Fruit fly (Drosophila melanogaster): ENCODE data around the gene Pgam5.

Pgam5 gene

DNA sequence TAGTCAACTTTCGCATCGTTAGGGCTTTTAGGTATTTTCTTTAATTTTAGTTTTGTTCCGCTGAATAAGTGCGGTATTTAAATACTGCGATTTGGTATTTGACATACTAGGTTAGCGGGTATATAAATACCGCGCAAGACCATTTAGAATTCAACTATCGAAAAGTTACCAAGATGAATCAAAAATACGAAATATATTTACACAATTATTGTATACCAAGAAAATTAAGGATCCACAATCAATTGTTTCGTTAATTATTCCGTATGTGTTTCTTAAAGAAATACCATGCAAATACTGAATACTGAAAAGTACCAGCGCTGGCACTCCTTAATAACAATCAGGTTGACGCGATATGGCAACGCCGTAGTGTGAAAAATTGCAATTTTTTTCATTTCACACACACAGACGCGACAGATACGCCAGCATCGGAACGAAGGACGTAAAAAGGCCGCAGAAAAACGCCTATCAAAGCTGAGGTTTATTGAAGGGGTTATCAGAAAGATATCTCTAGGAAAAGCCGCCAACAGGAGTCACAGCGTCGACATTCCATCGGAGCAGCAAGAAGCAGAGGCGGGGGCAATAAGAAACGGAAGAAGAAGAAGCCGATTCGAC lies at the start of gene Pgam5, which contains the start of gene Vps26:
TSS of gene Pgam5 (minus strand) at position 51 of the 612 bp plus-strand sequence.
TSS of gene Vps26 (plus strand) at position 339 of the 612 bp plus-strand sequence.
- TF ChIP-seq CG34367 (tag; optimal IDR thresholded peaks at IDR 0.05) (no peak), Ets98B (GFP tag; IDR thresholded peaks at IDR 0.05) (no peak), CG13204 (GFP tag; optimal IDR thresholded peaks at IDR 0.05) (no peak), D1 (tag; optimal IDR thresholded peaks at IDR 0.05) (no peak), Pif1A (GFP tag; optimal IDR thresholded peaks at IDR 0.05) (no peak), CG17806 (tag; optimal IDR thresholded peaks at IDR 0.05) (no peak), CG10348 (GFP tag; IDR thresholded peaks at IDR 0.05) (no peak), rn (GFP tag; IDR thresholded peaks at IDR 0.05) (no peak), CG32121 (GFP tag; IDR thresholded peaks at IDR 0.05) (no peak), CG12605 (GFP tag; IDR thresholded peaks at IDR 0.05) (no peak), CG4496 (GFP tag; IDR thresholded peaks at IDR 0.05) (no peak), CG8159 (tag; optimal IDR thresholded peaks at IDR 0.05) (no peak), CG14655 (GFP tag; optimal IDR thresholded peaks at IDR 0.05) (no peak), fd96Ca (GFP tag; IDR thresholded peaks at IDR 0.05) (no peak)

DNA sequence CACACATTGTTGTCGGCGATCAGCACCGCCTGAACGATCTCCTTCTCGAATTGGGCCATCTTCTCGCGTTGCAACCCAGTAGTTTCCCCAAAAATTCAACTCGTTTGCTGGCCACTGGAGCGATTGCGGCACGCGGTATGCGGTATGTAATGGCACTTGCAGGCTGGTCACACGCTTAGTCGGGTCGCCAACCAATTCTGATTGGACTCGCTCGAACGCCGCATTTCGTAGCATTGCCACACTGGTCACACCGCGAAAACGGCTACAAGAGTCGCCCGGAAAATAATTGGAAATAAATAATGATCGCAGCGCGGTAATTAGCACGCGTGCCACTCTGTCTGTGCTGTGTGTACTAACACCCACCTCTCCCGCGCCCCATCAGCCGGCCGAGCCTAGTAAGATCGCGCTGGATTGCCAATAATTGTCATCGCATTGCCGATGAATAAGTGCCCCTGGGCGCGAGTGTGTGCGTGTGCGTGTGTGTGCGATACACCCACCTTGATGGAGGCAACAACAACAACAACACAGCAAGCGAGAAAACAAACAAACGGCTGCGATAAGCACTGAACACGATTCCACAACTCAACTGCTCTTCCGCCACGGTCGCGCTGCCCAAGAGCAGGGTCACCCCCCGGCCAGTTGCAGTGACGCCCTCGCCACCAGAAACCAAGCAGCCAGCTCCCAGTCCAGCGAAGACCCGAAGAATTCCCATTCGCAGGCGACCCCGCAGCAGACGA lies 49.6 kb upstream of the Pgam5 start, which contains the start of the genes eIF2Bepsilon and Ocrl:
TSS of gene eIF2Bepsilon (minus strand) at position 110 of the 737 bp plus-strand sequence.
TSS of gene Ocrl (plus strand) at position 217 of the 737 bp plus-strand sequence.
- TF ChIP-seq Pif1A (GFP tag; optimal IDR thresholded peaks at IDR 0.05) = no peak
- no peak for TF ChIP-seq CG12605 (GFP tag; IDR thresholded peaks at IDR 0.05)
- TF ChIP-seq CG8301 (tag; optimal IDR thresholded peaks at IDR 0.05) = no peak
- TF ChIP-seq gl (tag; optimal IDR thresholded peaks at IDR 0.05) = no peak
- peak; percentile 49 for TF ChIP-seq EcR (GFP tag; optimal IDR thresholded peaks at IDR 0.05)

DNA sequence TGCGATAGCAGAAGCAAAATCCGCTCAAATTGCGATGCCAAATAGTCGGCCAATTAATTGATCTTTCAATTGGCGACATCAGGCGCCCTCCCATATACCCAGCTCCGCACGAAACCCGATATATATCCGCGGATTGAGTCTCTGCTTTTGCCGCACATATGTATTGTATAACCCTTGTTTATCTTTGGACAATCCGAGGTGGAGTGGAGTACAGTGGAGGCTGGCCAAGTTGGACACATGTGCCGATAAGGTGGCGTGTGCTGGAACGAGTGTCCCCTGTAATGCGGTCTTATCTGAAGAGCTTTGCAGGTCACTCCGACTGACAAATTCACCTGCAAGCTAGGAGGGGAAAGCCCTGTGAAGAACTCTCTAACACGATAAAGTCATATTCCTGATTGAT lies 36.2 kb upstream of the Pgam5 start:
- TF ChIP-seq CG4496 (GFP tag; IDR thresholded peaks at IDR 0.05) (no peak), CG12605 (GFP tag; IDR thresholded peaks at IDR 0.05) (no peak), Pif1B (GFP tag; optimal IDR thresholded peaks at IDR 0.05) (no peak), CG17806 (tag; optimal IDR thresholded peaks at IDR 0.05) (no peak), fd96Ca (GFP tag; IDR thresholded peaks at IDR 0.05) (no peak), CG32121 (GFP tag; IDR thresholded peaks at IDR 0.05) (no peak), D1 (tag; optimal IDR thresholded peaks at IDR 0.05) (no peak), CG14655 (GFP tag; optimal IDR thresholded peaks at IDR 0.05) (no peak), CG13204 (GFP tag; optimal IDR thresholded peaks at IDR 0.05) (no peak), CG34367 (tag; optimal IDR thresholded peaks at IDR 0.05) (no peak)

DNA sequence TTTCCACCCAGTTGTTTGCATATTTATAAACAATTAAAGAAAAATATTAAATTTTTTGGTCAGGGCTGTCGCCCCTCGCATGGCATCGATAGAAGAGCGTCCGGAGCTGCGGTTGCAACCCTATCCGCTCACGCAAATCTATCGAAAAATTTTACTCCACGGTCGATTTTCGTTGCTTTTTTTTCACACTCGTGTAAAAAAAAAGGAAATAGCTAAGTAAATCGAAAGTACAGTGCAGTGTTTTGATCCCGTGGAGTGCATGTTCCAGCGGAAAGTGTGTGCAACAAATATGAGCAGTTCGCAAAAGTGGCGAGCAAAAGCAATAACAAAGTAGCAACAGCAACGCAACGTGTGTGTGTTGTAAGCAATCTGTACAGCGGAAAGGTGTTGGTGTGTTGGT lies 35.4 kb upstream of the Pgam5 start, which contains the start of the genes Edem1 and Rbcn-3B:
TSS of gene Edem1 (minus strand) at position 71 of the 400 bp plus-strand sequence.
TSS of gene Rbcn-3B (plus strand) at position 164 of the 400 bp plus-strand sequence.
- peak; percentile 67 for TF ChIP-seq CG12605 (GFP tag; IDR thresholded peaks at IDR 0.05)
- TF ChIP-seq CG17806 (tag; optimal IDR thresholded peaks at IDR 0.05) = peak; percentile 10
- peak; percentile 53 for TF ChIP-seq Ets98B (GFP tag; IDR thresholded peaks at IDR 0.05)
- TF ChIP-seq fd96Ca (GFP tag; IDR thresholded peaks at IDR 0.05) = no peak
- TF ChIP-seq CG15710 (tag; optimal IDR thresholded peaks at IDR 0.05) = peak; percentile 39
- TF ChIP-seq D1 (tag; optimal IDR thresholded peaks at IDR 0.05) = no peak
- peak; percentile 52; the same call in 2 of the 3 replicates for TF ChIP-seq CG4496 (GFP tag; IDR thresholded peaks at IDR 0.05)
- no peak for TF ChIP-seq CG8159 (tag; optimal IDR thresholded peaks at IDR 0.05)
- TF ChIP-seq CG8301 (tag; optimal IDR thresholded peaks at IDR 0.05) = peak; percentile 41
- TF ChIP-seq gl (tag; optimal IDR thresholded peaks at IDR 0.05) = peak; percentile 72
- TF ChIP-seq EcR (GFP tag; optimal IDR thresholded peaks at IDR 0.05) = peak; percentile 1
- TF ChIP-seq CG34367 (tag; optimal IDR thresholded peaks at IDR 0.05) = peak; percentile 50
- no peak for TF ChIP-seq Snoo (tag; optimal IDR thresholded peaks at IDR 0.05)
- no peak for TF ChIP-seq CG10348 (GFP tag; IDR thresholded peaks at IDR 0.05)
- no peak for TF ChIP-seq Pif1A (GFP tag; optimal IDR thresholded peaks at IDR 0.05)
- peak; percentile 1 for TF ChIP-seq CG9948 (tag; optimal IDR thresholded peaks at IDR 0.05)

DNA sequence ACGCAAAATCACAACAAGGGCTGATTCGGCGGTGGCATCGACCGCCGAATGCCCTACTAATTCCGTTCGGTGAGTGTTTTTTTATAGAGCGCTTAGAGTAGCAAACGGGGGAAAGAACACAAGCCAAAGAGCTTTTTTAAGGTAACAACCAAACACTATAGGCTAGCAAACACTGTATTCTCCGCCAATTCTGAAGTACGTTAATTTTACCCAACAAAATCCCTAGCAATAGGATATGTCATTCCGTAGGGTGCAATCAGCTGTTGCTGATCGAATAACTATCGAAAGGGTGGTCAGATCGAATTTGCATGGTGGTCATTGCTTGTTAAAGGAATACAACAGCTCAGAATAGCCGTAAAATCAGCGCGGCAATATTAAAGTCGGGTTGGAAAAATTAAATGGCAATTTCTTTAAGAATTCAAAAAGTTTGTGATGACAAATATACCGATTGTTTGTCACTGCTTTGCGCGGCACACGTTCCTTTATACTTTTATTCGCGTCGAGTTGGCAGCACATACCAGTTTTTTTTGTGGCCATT lies 34.4 kb upstream of the Pgam5 start, which contains the start of gene mip130:
TSS of gene mip130 (plus strand) at position 513 of the 538 bp plus-strand sequence.
- TF ChIP-seq Ets98B (GFP tag; IDR thresholded peaks at IDR 0.05) (peak; percentile 50), Snoo (tag; optimal IDR thresholded peaks at IDR 0.05) (peak; percentile 29), CG4496 (GFP tag; IDR thresholded peaks at IDR 0.05) (peak; percentile 62; the same call in 2 of the 3 replicates), CG13204 (GFP tag; optimal IDR thresholded peaks at IDR 0.05) (no peak), rn (GFP tag; IDR thresholded peaks at IDR 0.05) (no peak), D1 (tag; optimal IDR thresholded peaks at IDR 0.05) (no peak), CG32121 (GFP tag; IDR thresholded peaks at IDR 0.05) (peak; percentile 41; the same call in 1 of the 2 replicates), CG17806 (tag; optimal IDR thresholded peaks at IDR 0.05) (peak; percentile 48), CG15710 (tag; optimal IDR thresholded peaks at IDR 0.05) (peak; percentile 54), CG8159 (tag; optimal IDR thresholded peaks at IDR 0.05) (peak; percentile 63), fd96Ca (GFP tag; IDR thresholded peaks at IDR 0.05) (peak; percentile 57; the same call in 1 of the 3 replicates), Pif1A (GFP tag; optimal IDR thresholded peaks at IDR 0.05) (peak; percentile 59), EcR (GFP tag; optimal IDR thresholded peaks at IDR 0.05) (peak; percentile 25), CG8301 (tag; optimal IDR thresholded peaks at IDR 0.05) (peak; percentile 59), CG12605 (GFP tag; IDR thresholded peaks at IDR 0.05) (no peak), CG14655 (GFP tag; optimal IDR thresholded peaks at IDR 0.05) (no peak), CG34367 (tag; optimal IDR thresholded peaks at IDR 0.05) (peak; percentile 40), Pif1B (GFP tag; optimal IDR thresholded peaks at IDR 0.05) (peak; percentile 47), CG9948 (tag; optimal IDR thresholded peaks at IDR 0.05) (peak; percentile 44), gl (tag; optimal IDR thresholded peaks at IDR 0.05) (peak; percentile 21), CG10348 (GFP tag; IDR thresholded peaks at IDR 0.05) (no peak)

Data from whole organism, pupa.